Worm (Caenorhabditis elegans) whole organism, early embryonic: ENCODE data around the gene C28H8.5.

Source experiments
- B0310.2 ChIP-seq: sonication (generic microtip); optimal IDR thresholded peaks from 2 replicates; lab custom pipeline; 2016; ENCODE audit warnings: mild to moderate bottlenecking, missing genetic modification characterization, missing compliant biosample characterization
- F13C5.2 ChIP-seq: sonication (generic microtip); optimal IDR thresholded peaks from 2 replicates; lab custom pipeline; 2017; ENCODE audit warnings: mild to moderate bottlenecking, missing genetic modification characterization, inconsistent platforms, missing compliant biosample characterization
- aly-1 ChIP-seq: sonication (generic microtip); optimal IDR thresholded peaks from 2 replicates; lab custom pipeline; 2016; ENCODE audit warnings: missing genetic modification characterization, missing compliant biosample characterization
- ama-1 ChIP-seq: fragments of 150-350 bp; optimal IDR thresholded peaks from 2 replicates; lab custom pipeline; 2014
- ceh-13 ChIP-seq: fragments of 200-800 bp; sonication (Bioruptor generic); optimal IDR thresholded peaks from 2 replicates; lab custom pipeline; 2018; ENCODE audit warnings: mild to moderate bottlenecking, missing genetic modification characterization, missing compliant biosample characterization
- ceh-36 ChIP-seq: sonication (generic microtip); optimal IDR thresholded peaks from 2 replicates; lab custom pipeline; 2016; ENCODE audit warnings: missing genetic modification characterization, inconsistent platforms, missing compliant biosample characterization
- ets-7 ChIP-seq: sonication (generic microtip); optimal IDR thresholded peaks from 2 replicates; lab custom pipeline; 2016; ENCODE audit warnings: missing genotype, missing genetic modification characterization, missing compliant biosample characterization
- flt-1 ChIP-seq: fragments of 200-800 bp; sonication (Bioruptor generic); IDR thresholded peaks from 2 replicates; pipeline ENCODE4 v1.3.6; 2022; ENCODE audit warnings: missing genetic modification characterization, missing compliant biosample characterization
- hmbx-1 ChIP-seq: sonication (generic microtip); optimal IDR thresholded peaks from 2 replicates; lab custom pipeline; 2016; ENCODE audit warnings: mild to moderate bottlenecking, missing genetic modification characterization, missing compliant biosample characterization
- hmg-4 ChIP-seq: fragments of 200-800 bp; sonication (Bioruptor generic); optimal IDR thresholded peaks from 2 replicates; lab custom pipeline; 2018; ENCODE audit warnings: mild to moderate bottlenecking, missing genetic modification characterization, missing compliant biosample characterization
- hnd-1 ChIP-seq: sonication (generic microtip); optimal IDR thresholded peaks from 2 replicates; lab custom pipeline; 2016; ENCODE audit warnings: missing genetic modification characterization, missing compliant biosample characterization
- pes-1 ChIP-seq: fragments of 200-800 bp; sonication (Bioruptor generic); IDR thresholded peaks from 2 replicates; pipeline ENCODE4 v1.3.6; 2022; ENCODE audit warnings: missing genetic modification reagents, missing genetic modification characterization, missing compliant biosample characterization
- scrt-1 ChIP-seq: fragments of 200-800 bp; sonication (Bioruptor generic); IDR thresholded peaks from 2 replicates; pipeline ENCODE4 v1.3.6; 2022; ENCODE audit warnings: missing genetic modification characterization, missing compliant biosample characterization
- sea-1 ChIP-seq: fragments of 200-800 bp; sonication (Bioruptor generic); conservative IDR thresholded peaks from 2 replicates; pipeline ENCODE4 v1.3.6; 2022; ENCODE audit warnings: missing genetic modification characterization, missing compliant biosample characterization
- tbx-11 ChIP-seq: fragments of 200-800 bp; sonication (Bioruptor generic); IDR thresholded peaks from 2 replicates; pipeline ENCODE4 v1.3.6; 2022; ENCODE audit warnings: missing genetic modification characterization, missing compliant biosample characterization
- tbx-37 ChIP-seq: fragments of 200-800 bp; sonication (Bioruptor generic); conservative IDR thresholded peaks from 2 replicates; pipeline ENCODE4 v1.3.6; 2022; ENCODE audit warnings: missing genetic modification reagents, missing genetic modification characterization, missing compliant biosample characterization
- tra-4 ChIP-seq: sonication (generic microtip); optimal IDR thresholded peaks from 2 replicates; lab custom pipeline; 2017; ENCODE audit warnings: missing genetic modification characterization, missing compliant biosample characterization

C28H8.5 gene

DNA sequence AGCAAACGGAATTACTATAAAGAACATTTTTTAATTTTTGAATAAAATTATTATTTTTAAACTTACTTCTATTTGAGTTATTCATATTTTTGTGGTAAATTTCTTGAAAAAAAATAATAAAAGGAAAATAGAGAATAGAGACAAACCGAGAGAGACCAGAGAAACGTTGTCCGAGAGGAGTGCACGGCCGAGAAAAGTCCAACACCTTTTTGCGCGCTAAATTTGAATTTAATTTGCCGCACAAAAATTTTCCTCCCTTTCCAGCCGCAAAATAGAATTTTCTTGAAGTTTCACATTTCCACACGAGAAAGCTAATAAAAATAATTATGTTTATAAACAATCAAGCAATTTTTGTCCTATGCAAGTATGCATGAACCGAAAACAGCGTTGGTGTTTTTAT is 12.3 kb upstream of the C28H8.5 start, which contains the start of the genes F01F1.11 and F01F1.3:
Gene F01F1.11 (minus strand): TSS at position 118 of the 400 bp plus-strand sequence.
Gene F01F1.3 (plus strand): TSS at position 179 of the 400 bp plus-strand sequence.
- TF ChIP-seq pes-1 (GFP tag; lab: Robert Waterston, UW) (peak; percentile 53; the same call in 1 of the 2 replicates), tbx-37 (GFP tag; lab: Robert Waterston, UW) (peak; percentile 66; the same call in 1 of the 2 replicates), ceh-36 (tag; lab: Kevin White, UChicago) (no peak)

DNA sequence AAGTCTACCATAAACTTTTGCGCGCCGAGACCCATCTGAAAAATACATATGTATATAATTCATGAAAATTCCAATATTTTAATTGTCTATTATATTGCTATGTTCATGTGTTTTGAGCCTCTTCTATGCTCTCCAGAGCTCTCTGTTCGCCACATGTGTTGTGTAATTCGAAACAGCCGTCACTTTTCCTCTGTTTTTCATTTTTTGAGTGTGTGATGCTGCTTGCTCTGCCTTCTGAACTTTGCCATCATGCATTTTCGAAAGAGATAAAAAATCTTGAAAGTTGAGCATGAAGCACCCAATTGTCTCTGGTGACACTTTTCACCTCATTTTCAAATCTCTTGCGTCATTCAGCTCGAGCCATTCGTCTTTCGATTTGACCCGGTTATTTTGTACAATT is 11.8 kb upstream of the C28H8.5 start:
- TF ChIP-seq flt-1 (GFP tag; lab: Robert Waterston, UW) (no peak), pes-1 (GFP tag; lab: Robert Waterston, UW) (no peak), sea-1 (GFP tag; lab: Robert Waterston, UW) (no peak), aly-1 (tag; lab: Kevin White, UChicago) (no peak), B0310.2 (tag; lab: Kevin White, UChicago) (no peak), F13C5.2 (tag; lab: Kevin White, UChicago) (no peak), ets-7 (tag; lab: Kevin White, UChicago) (no peak), hmg-4 (no peak), tbx-37 (GFP tag; lab: Robert Waterston, UW) (no peak)

DNA sequence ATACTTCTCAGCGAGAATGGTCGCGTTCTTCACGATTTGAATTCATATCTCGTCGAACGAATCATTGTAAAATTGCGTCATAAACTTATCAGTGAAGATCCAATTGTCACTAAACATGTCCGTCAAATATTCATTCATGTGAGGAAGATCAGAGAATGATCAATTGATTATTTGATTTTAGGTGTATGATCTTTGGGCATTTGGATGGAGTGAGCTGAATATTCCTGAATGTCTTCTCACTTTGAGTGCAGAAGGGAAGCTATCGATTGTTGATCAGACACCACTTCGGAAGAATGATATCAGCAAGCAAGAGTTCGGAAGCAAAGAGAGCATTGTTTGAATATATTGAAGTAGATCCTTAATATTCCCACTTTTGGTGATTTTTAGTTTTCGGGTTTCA is 9.8 kb upstream of the C28H8.5 start:
- no peak for TF ChIP-seq aly-1 (tag; lab: Kevin White, UChicago)
- TF ChIP-seq ama-1 (lab: Kevin White, UChicago) = no peak
- no peak for TF ChIP-seq ceh-36 (tag; lab: Kevin White, UChicago)
- TF ChIP-seq tbx-37 (GFP tag; lab: Robert Waterston, UW) = no peak
- no peak for TF ChIP-seq flt-1 (GFP tag; lab: Robert Waterston, UW)
- no peak for TF ChIP-seq hmg-4
- TF ChIP-seq sea-1 (GFP tag; lab: Robert Waterston, UW) = no peak
- no peak for TF ChIP-seq B0310.2 (tag; lab: Kevin White, UChicago)
- TF ChIP-seq ets-7 (tag; lab: Kevin White, UChicago) = no peak
- TF ChIP-seq pes-1 (GFP tag; lab: Robert Waterston, UW) = no peak

DNA sequence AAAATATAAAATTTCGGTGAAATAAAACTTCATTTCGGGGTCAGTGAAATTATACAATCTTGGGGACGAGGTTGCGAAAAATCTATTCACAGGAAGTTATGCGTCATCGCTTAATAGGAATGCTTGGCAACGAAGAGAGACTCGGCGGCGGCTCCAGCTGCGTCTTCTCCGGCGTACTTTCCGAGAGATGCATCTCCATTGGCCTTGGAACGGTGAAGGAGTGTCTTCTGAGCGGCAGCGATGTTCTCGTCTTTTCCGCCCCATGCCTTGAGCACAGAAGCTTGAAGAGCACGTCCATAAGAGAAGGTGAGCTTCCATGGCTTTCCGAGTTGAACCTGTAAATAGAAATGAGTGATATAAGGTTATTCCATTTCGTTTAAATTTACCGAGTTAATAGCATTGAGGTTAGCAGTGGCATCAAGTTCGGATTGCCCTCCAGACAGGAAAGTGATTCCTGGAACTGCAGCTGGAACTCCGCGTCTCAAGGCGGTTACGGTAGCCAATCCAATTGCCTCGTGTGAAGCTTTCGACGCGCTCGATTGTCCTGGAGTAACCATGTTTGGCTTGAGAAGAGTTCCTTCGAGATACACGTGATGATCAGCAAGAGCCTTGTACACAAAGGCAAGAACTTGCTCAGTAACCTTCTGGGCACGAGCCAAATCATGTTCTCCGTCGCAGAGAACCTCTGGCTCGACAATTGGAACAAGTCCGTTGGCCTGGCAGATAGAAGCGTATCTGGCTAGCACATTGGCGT is 9.3 kb upstream of the C28H8.5 start:
- TF ChIP-seq ceh-13 (GFP tag; lab: Kevin White, UChicago) (no peak), hnd-1 (tag; lab: Kevin White, UChicago) (no peak), ceh-36 (tag; lab: Kevin White, UChicago) (no peak), ama-1 (lab: Kevin White, UChicago) (no peak), tra-4 (tag; lab: Kevin White, UChicago) (no peak), ets-7 (tag; lab: Kevin White, UChicago) (no peak), B0310.2 (tag; lab: Kevin White, UChicago) (no peak), hmbx-1 (no peak)

DNA sequence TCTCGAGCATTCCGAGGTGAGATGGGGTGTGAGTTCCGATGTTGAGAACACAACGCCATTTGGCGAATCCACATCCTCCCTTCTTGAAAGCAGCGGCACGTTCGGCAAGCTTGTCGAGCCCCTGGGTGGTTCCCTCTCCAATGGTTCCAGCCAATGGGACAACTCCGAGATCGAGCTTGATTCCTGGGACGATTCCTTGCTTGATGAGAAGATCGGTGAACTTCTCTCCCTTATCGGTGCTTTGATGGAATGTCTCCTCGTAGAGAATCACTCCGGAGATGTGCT is 8.7 kb upstream of the C28H8.5 start:
- TF ChIP-seq aly-1 (tag; lab: Kevin White, UChicago) = no peak
- no peak for TF ChIP-seq F13C5.2 (tag; lab: Kevin White, UChicago)
- TF ChIP-seq sea-1 (GFP tag; lab: Robert Waterston, UW) = no peak
- no peak for TF ChIP-seq hnd-1 (tag; lab: Kevin White, UChicago)
- no peak for TF ChIP-seq ets-7 (tag; lab: Kevin White, UChicago)
- TF ChIP-seq scrt-1 (GFP tag; lab: Robert Waterston, UW) = no peak
- TF ChIP-seq tbx-11 (GFP tag; lab: Robert Waterston, UW) = no peak
- no peak for TF ChIP-seq ceh-13 (GFP tag; lab: Kevin White, UChicago)
- no peak for TF ChIP-seq ama-1 (lab: Kevin White, UChicago)
- no peak for TF ChIP-seq tra-4 (tag; lab: Kevin White, UChicago)
- TF ChIP-seq flt-1 (GFP tag; lab: Robert Waterston, UW) = no peak
- no peak for TF ChIP-seq ceh-36 (tag; lab: Kevin White, UChicago)
- TF ChIP-seq B0310.2 (tag; lab: Kevin White, UChicago) = no peak
- no peak for TF ChIP-seq pes-1 (GFP tag; lab: Robert Waterston, UW)
- TF ChIP-seq hmbx-1 = no peak

DNA sequence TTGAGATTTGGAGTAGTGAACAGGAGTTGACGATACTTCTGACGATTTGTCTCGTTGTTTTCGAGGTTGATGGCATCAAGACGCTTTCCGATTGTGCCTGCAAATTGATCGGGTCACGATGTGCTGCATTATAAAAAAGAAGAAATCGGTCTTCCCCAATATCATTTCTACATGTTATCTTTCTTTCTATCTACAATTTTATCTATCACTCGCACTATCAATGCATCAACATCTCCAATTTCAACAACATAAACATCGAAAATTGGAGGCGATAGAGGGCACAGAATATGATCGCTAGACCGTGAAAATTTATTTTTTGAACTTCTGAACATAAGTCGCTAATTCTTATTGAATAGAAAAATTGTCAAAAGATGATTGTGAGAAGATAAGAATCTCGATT is 8.4 kb upstream of the C28H8.5 start:
- no peak for TF ChIP-seq ets-7 (tag; lab: Kevin White, UChicago)
- no peak for TF ChIP-seq ceh-36 (tag; lab: Kevin White, UChicago)
- TF ChIP-seq B0310.2 (tag; lab: Kevin White, UChicago) = no peak
- TF ChIP-seq tbx-11 (GFP tag; lab: Robert Waterston, UW) = no peak
- no peak for TF ChIP-seq ama-1 (lab: Kevin White, UChicago)
- no peak for TF ChIP-seq hmg-4
- TF ChIP-seq pes-1 (GFP tag; lab: Robert Waterston, UW) = no peak
- no peak for TF ChIP-seq F13C5.2 (tag; lab: Kevin White, UChicago)
- TF ChIP-seq hmbx-1 = no peak
- no peak for TF ChIP-seq ceh-13 (GFP tag; lab: Kevin White, UChicago)
- no peak for TF ChIP-seq sea-1 (GFP tag; lab: Robert Waterston, UW)
- TF ChIP-seq tra-4 (tag; lab: Kevin White, UChicago) = no peak
- no peak for TF ChIP-seq flt-1 (GFP tag; lab: Robert Waterston, UW)
- TF ChIP-seq scrt-1 (GFP tag; lab: Robert Waterston, UW) = no peak
- TF ChIP-seq tbx-37 (GFP tag; lab: Robert Waterston, UW) = no peak

DNA sequence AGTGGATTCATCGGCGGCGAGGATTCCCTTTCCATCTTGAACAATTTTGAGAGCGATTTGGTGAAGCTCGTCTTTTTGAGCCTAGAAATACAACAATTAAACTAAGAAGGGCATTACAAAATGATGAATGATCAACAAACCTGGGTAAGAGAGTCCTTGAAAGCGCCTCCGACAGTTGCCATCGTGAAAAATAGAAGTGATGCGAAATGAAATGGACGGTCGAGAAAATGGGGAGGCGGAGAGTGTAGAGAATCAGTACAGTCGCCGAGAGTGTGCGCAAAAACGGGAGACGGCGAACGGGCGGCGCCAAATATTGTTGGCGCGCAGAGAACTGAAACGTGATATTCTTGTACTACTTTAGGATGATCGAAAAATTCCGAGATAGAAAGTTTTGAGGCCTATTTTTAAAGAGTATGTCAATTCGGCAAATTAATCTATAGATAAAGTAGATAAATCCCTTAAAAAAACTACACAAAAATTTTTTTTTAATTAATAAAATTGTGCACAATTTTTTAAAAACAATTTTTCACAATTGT is 7.9 kb upstream of the C28H8.5 start, which contains the start of gene aldo-2:
Gene aldo-2 (minus strand): TSS at position 486 of the 536 bp plus-strand sequence.
- TF ChIP-seq hmbx-1 = no peak
- no peak for TF ChIP-seq sea-1 (GFP tag; lab: Robert Waterston, UW)
- no peak for TF ChIP-seq tra-4 (tag; lab: Kevin White, UChicago)
- TF ChIP-seq aly-1 (tag; lab: Kevin White, UChicago) = no peak
- TF ChIP-seq scrt-1 (GFP tag; lab: Robert Waterston, UW) = no peak
- no peak for TF ChIP-seq hmg-4
- TF ChIP-seq ets-7 (tag; lab: Kevin White, UChicago) = no peak
- no peak for TF ChIP-seq hnd-1 (tag; lab: Kevin White, UChicago)
- TF ChIP-seq B0310.2 (tag; lab: Kevin White, UChicago) = no peak
- no peak for TF ChIP-seq tbx-11 (GFP tag; lab: Robert Waterston, UW)
- no peak for TF ChIP-seq flt-1 (GFP tag; lab: Robert Waterston, UW)
- no peak for TF ChIP-seq pes-1 (GFP tag; lab: Robert Waterston, UW)
